Worm (Caenorhabditis elegans) whole organism, L1 larva: ENCODE measurements around the gene T25E4.2.
A peak's percentile ranks its signal among the peaks of the same experiment; 100 is the strongest.

ENCODE experiments used
- C04F5.9 ChIP-seq: sonication (generic microtip); optimal IDR thresholded peaks from 2 replicates; lab custom pipeline; 2016; ENCODE audit warnings: missing genetic modification characterization, missing compliant biosample characterization
- C16A3.4 ChIP-seq: fragments of 150-350 bp; optimal IDR thresholded peaks from 2 replicates; lab custom pipeline; 2014; ENCODE audit warnings: missing biosample characterization, missing genetic modification characterization
- C34B4.2 ChIP-seq: sonication (generic microtip); optimal IDR thresholded peaks from 2 replicates; lab custom pipeline; 2017; ENCODE audit warnings: mild to moderate bottlenecking, missing genetic modification characterization, missing compliant biosample characterization
- F16B12.6 ChIP-seq: fragments of 150-350 bp; optimal IDR thresholded peaks from 2 replicates; lab custom pipeline; 2014; ENCODE audit warnings: missing biosample characterization, missing genetic modification characterization
- alr-1 ChIP-seq: fragments of 200-800 bp; sonication (Bioruptor generic); optimal IDR thresholded peaks from 2 replicates; lab custom pipeline; 2018; ENCODE audit warnings: borderline replicate concordance, mild to moderate bottlenecking, missing genetic modification characterization, missing compliant biosample characterization
- ceh-63 ChIP-seq: fragments of 200-800 bp; sonication (Bioruptor generic); optimal IDR thresholded peaks from 2 replicates; lab custom pipeline; 2018; ENCODE audit warnings: mild to moderate bottlenecking, missing genetic modification characterization, missing compliant biosample characterization
- dpl-1 ChIP-seq, 3 experiments: fragments of 150-350 bp in 2 of 3; sonication (generic microtip) in 1 of 3; optimal IDR thresholded peaks; 2 replicates each; lab custom pipeline; 2014 to 2017; ENCODE audit warnings: missing biosample characterization in 3 of 3, missing genetic modification characterization in 3 of 3, missing genetic modification reagents in 3 of 3
- efl-1 ChIP-seq, 4 experiments: fragments of 150-350 bp; optimal IDR thresholded peaks in 3 of 4; peaks in 1 of 4; 1 replicate in 1 of 4; 2 replicates in 3 of 4; lab custom pipeline; 2014; ENCODE audit warnings: missing biosample characterization in 2 of 4, missing genetic modification characterization in 2 of 4, missing genetic modification reagents in 2 of 4
- efl-3 ChIP-seq: fragments of 200-800 bp; sonication (Bioruptor generic); optimal IDR thresholded peaks from 2 replicates; lab custom pipeline; 2018; ENCODE audit warnings: mild to moderate bottlenecking, missing genetic modification characterization, missing compliant biosample characterization
- egl-13 ChIP-seq: sonication (generic microtip); optimal IDR thresholded peaks from 2 replicates; lab custom pipeline; 2016; ENCODE audit warnings: missing genotype, missing genetic modification reagents, missing genetic modification characterization, missing compliant biosample characterization
- egl-27 ChIP-seq, 2 experiments: fragments of 150-350 bp in 1 of 2; sonication (generic microtip); optimal IDR thresholded peaks; 3 replicates each; lab custom pipeline; 2017 to 2018; ENCODE audit warnings: missing biosample characterization in 2 of 2, missing genetic modification characterization in 2 of 2, missing genetic modification reagents in 2 of 2
- elt-2 ChIP-seq: sonication (generic microtip); optimal IDR thresholded peaks from 2 replicates; lab custom pipeline; 2016; ENCODE audit warnings: missing genetic modification characterization, mild to moderate bottlenecking, inconsistent platforms, missing compliant biosample characterization, missing genetic modification reagents
- elt-3 ChIP-seq, 6 experiments: fragments of 150-350 bp in 1 of 6; sonication (generic microtip); optimal IDR thresholded peaks; 2 replicates each; lab custom pipeline; 2017 to 2018; ENCODE audit warnings: missing biosample characterization in 6 of 6, missing genetic modification characterization in 6 of 6, inconsistent platforms in 1 of 6
- fos-1 ChIP-seq: fragments of 150-350 bp; optimal IDR thresholded peaks from 2 replicates; lab custom pipeline; 2014; ENCODE audit warnings: missing biosample characterization, missing genetic modification characterization
- grh-1 ChIP-seq: fragments of 200-800 bp; sonication (Bioruptor generic); IDR thresholded peaks from 2 replicates; pipeline ENCODE4 v1.3.6; 2022; ENCODE audit warnings: missing genetic modification reagents, missing genetic modification characterization, missing compliant biosample characterization
- irx-1 ChIP-seq: sonication (generic microtip); optimal IDR thresholded peaks from 2 replicates; lab custom pipeline; 2016; ENCODE audit warnings: missing genetic modification characterization, missing compliant biosample characterization
- jun-1 ChIP-seq: fragments of 150-350 bp; optimal IDR thresholded peaks from 2 replicates; lab custom pipeline; 2014; ENCODE audit warnings: missing biosample characterization, missing genetic modification reagents, missing genetic modification characterization
- lin-13 ChIP-seq: fragments of 150-350 bp; optimal IDR thresholded peaks from 2 replicates; lab custom pipeline; 2014; ENCODE audit warnings: missing biosample characterization, missing genetic modification reagents, missing genetic modification characterization
- lin-14 ChIP-seq: fragments of 200-800 bp; sonication (Bioruptor generic); optimal IDR thresholded peaks from 2 replicates; lab custom pipeline; 2018; ENCODE audit warnings: mild to moderate bottlenecking, missing genetic modification characterization, moderate library complexity, missing compliant biosample characterization
- lin-35 ChIP-seq, 2 experiments: fragments of 150-350 bp; optimal IDR thresholded peaks; 2 replicates each; lab custom pipeline; 2014; ENCODE audit warnings: missing biosample characterization in 2 of 2, missing genetic modification characterization in 2 of 2, missing genetic modification reagents in 2 of 2
- nhr-12 ChIP-seq: sonication (generic microtip); optimal IDR thresholded peaks from 2 replicates; lab custom pipeline; 2017; ENCODE audit warnings: missing biosample characterization, missing genetic modification characterization
- nhr-19 ChIP-seq: fragments of 200-800 bp; sonication (Bioruptor generic); conservative IDR thresholded peaks from 2 replicates; pipeline ENCODE4 v1.3.6; 2022; ENCODE audit warnings: missing genetic modification characterization, missing compliant biosample characterization
- nhr-20 ChIP-seq: sonication (generic microtip); optimal IDR thresholded peaks from 2 replicates; lab custom pipeline; 2016; ENCODE audit warnings: mild to moderate bottlenecking, missing genetic modification characterization, missing compliant biosample characterization
- nhr-237 ChIP-seq: fragments of 150-350 bp; optimal IDR thresholded peaks from 2 replicates; lab custom pipeline; 2014; ENCODE audit warnings: missing biosample characterization, missing genetic modification characterization
- nhr-28 ChIP-seq: fragments of 150-350 bp; optimal IDR thresholded peaks from 2 replicates; lab custom pipeline; 2014; ENCODE audit warnings: missing biosample characterization, missing genetic modification characterization
- nhr-76 ChIP-seq: sonication (generic microtip); optimal IDR thresholded peaks from 2 replicates; lab custom pipeline; 2017; ENCODE audit warnings: missing biosample characterization, missing genetic modification characterization
- nhr-84 ChIP-seq: sonication (generic microtip); optimal IDR thresholded peaks from 2 replicates; lab custom pipeline; 2017; ENCODE audit warnings: missing biosample characterization, missing genetic modification characterization
- nhr-85 ChIP-seq: sonication (generic microtip); peaks from one replicate; lab custom pipeline; 2016; ENCODE audit warnings: missing genetic modification characterization, inconsistent platforms, missing compliant biosample characterization
- nhr-90 ChIP-seq: sonication (generic microtip); optimal IDR thresholded peaks from 2 replicates; lab custom pipeline; 2016; ENCODE audit warnings: mild to moderate bottlenecking, missing genetic modification characterization, missing compliant biosample characterization; ENCODE audit not compliant: poor library complexity
- pqm-1 ChIP-seq: sonication (generic microtip); optimal IDR thresholded peaks from 3 replicates; lab custom pipeline; 2017; ENCODE audit warnings: missing biosample characterization, missing genetic modification characterization
- skn-1 ChIP-seq: fragments of 150-350 bp; optimal IDR thresholded peaks from 2 replicates; lab custom pipeline; 2014; ENCODE audit warnings: missing biosample characterization, missing genetic modification characterization
- snu-23 ChIP-seq: sonication (generic microtip); optimal IDR thresholded peaks from 2 replicates; lab custom pipeline; 2016; ENCODE audit warnings: missing genetic modification characterization, missing compliant biosample characterization
- sptf-1 ChIP-seq: fragments of 150-350 bp; optimal IDR thresholded peaks from 2 replicates; lab custom pipeline; 2014; ENCODE audit warnings: missing biosample characterization, missing genetic modification characterization
- tbx-2 ChIP-seq: sonication (generic microtip); optimal IDR thresholded peaks from 2 replicates; lab custom pipeline; 2016; ENCODE audit warnings: missing genetic modification characterization, missing compliant biosample characterization
- tlp-1 ChIP-seq: fragments of 150-350 bp; optimal IDR thresholded peaks from 2 replicates; lab custom pipeline; 2014; ENCODE audit warnings: missing biosample characterization, missing genetic modification characterization
- unc-86 ChIP-seq: sonication (generic microtip); optimal IDR thresholded peaks from 2 replicates; lab custom pipeline; 2016; ENCODE audit warnings: missing genetic modification characterization, missing compliant biosample characterization
- unc-98 ChIP-seq: fragments of 200-800 bp; sonication (Bioruptor generic); IDR thresholded peaks from 2 replicates; pipeline ENCODE4 v1.3.6; 2022; ENCODE audit warnings: missing genetic modification characterization, missing compliant biosample characterization
- xbp-1 ChIP-seq: sonication (generic microtip); optimal IDR thresholded peaks from 2 replicates; lab custom pipeline; 2016; ENCODE audit warnings: missing genetic modification characterization, missing compliant biosample characterization
- zag-1 ChIP-seq: fragments of 150-350 bp; optimal IDR thresholded peaks from 2 replicates; lab custom pipeline; 2014; ENCODE audit warnings: missing biosample characterization, missing genetic modification characterization
- zip-4 ChIP-seq: fragments of 200-800 bp; sonication (Bioruptor generic); optimal IDR thresholded peaks from 2 replicates; lab custom pipeline; 2018; ENCODE audit warnings: mild to moderate bottlenecking, missing genetic modification characterization, moderate library complexity, missing compliant biosample characterization
- ztf-4 ChIP-seq: fragments of 150-350 bp; optimal IDR thresholded peaks from 2 replicates; lab custom pipeline; 2014; ENCODE audit warnings: missing biosample characterization, missing genetic modification characterization

The T25E4.2 gene

ce11 chrII:5589690-5590089 is 7.5 kb upstream of the T25E4.2 start, which contains the start of gene C17G10.13:
TSS of gene C17G10.13 (minus strand) at chrII:5589790.
- TF ChIP-seq nhr-76 (tag; lab: Kevin White, UChicago) (no peak), efl-3 (GFP tag; lab: Kevin White, UChicago) (no peak), grh-1 (GFP tag; lab: Robert Waterston, UW) (no peak)

ce11 chrII:5587794-5588193 is 5.6 kb upstream of the T25E4.2 start:
- TF ChIP-seq sptf-1 (tag; lab: Kevin White, UChicago), result no peak
- TF ChIP-seq efl-1 (optimal IDR thresholded peaks at IDR 0.05; lab: Kevin White, UChicago), result no peak
- no peak for TF ChIP-seq efl-1 (GFP tag; optimal IDR thresholded peaks at IDR 0.05 in 1 of 2; lab: Kevin White, UChicago)
- TF ChIP-seq nhr-20 (tag; lab: Kevin White, UChicago), result no peak
- TF ChIP-seq egl-13 (tag; lab: Kevin White, UChicago), result no peak
- no peak for TF ChIP-seq ceh-63 (GFP tag; lab: Kevin White, UChicago)
- no peak for TF ChIP-seq efl-3 (GFP tag; lab: Kevin White, UChicago)
- no peak for TF ChIP-seq dpl-1 (GFP tag; optimal IDR thresholded peaks at IDR 0.05; lab: Kevin White, UChicago)
- no peak for TF ChIP-seq nhr-19
- TF ChIP-seq nhr-90, result no peak
- TF ChIP-seq lin-13 (GFP tag; lab: Kevin White, UChicago), result no peak
- no peak for TF ChIP-seq unc-98 (GFP tag; lab: Robert Waterston, UW)

DNA sequence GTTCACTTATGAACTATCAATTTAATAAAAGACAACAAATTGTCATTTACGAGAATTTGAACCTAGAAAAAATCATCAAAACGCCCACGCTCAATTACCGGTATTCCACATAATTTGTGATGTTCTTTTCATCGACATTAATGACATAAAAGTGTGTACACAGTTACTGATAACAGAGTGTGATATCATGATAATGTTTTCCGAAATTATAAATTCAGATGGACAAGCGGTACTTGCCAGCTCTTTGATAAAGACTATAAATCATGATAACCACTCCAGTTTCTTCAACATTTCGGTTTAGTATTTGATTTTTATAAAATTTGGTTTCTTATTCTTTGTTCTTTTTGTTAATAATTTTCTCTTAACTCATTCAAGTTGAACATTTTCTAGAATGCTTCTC is 3.6 kb upstream of the T25E4.2 start, which contains the start of gene lys-8:
Gene lys-8, plus strand, starts transcription at position 391 of the 400 bp plus-strand sequence.
- no peak for TF ChIP-seq irx-1 (tag; lab: Kevin White, UChicago)
- no peak for TF ChIP-seq C34B4.2
- TF ChIP-seq nhr-20 (tag; lab: Kevin White, UChicago), result peak; percentile 28
- TF ChIP-seq nhr-90, result no peak
- no peak for TF ChIP-seq skn-1 (tag; lab: Kevin White, UChicago)
- TF ChIP-seq jun-1 (tag; lab: Kevin White, UChicago), result peak; percentile 13
- no peak for TF ChIP-seq nhr-28 (tag; lab: Kevin White, UChicago)
- no peak for TF ChIP-seq ceh-63 (GFP tag; lab: Kevin White, UChicago)
- TF ChIP-seq lin-35 (GFP tag; optimal IDR thresholded peaks at IDR 0.05; lab: Kevin White, UChicago), result peak in 1 of 2 experiments; percentile 25
- no peak for TF ChIP-seq C16A3.4
- TF ChIP-seq zag-1 (tag; lab: Kevin White, UChicago), result no peak
- no peak for TF ChIP-seq fos-1 (tag; lab: Kevin White, UChicago)
- no peak for TF ChIP-seq grh-1 (GFP tag; lab: Robert Waterston, UW)
- peak; percentile 99 for TF ChIP-seq elt-2 (tag; lab: Kevin White, UChicago)
- no peak for TF ChIP-seq nhr-12 (tag; lab: Kevin White, UChicago)
- TF ChIP-seq alr-1 (tag; lab: Kevin White, UChicago), result no peak
- TF ChIP-seq nhr-237 (tag; lab: Kevin White, UChicago), result no peak
- no peak for TF ChIP-seq snu-23
- TF ChIP-seq efl-1 (optimal IDR thresholded peaks at IDR 0.05; lab: Kevin White, UChicago), result no peak
- no peak for TF ChIP-seq efl-1 (GFP tag; optimal IDR thresholded peaks at IDR 0.05 in 1 of 2; lab: Kevin White, UChicago)
- TF ChIP-seq lin-14 (GFP tag; lab: Kevin White, UChicago), result peak; percentile 35
- peak; percentile 89 for TF ChIP-seq tlp-1 (tag; lab: Kevin White, UChicago)
- TF ChIP-seq pqm-1 (tag; lab: Kevin White, UChicago), result peak; percentile 92
- no peak for TF ChIP-seq ztf-4
- TF ChIP-seq elt-3 (tag; optimal IDR thresholded peaks at IDR 0.05; lab: Kevin White, UChicago), result no peak
- no peak for TF ChIP-seq nhr-85 (tag; lab: Kevin White, UChicago)

DNA sequence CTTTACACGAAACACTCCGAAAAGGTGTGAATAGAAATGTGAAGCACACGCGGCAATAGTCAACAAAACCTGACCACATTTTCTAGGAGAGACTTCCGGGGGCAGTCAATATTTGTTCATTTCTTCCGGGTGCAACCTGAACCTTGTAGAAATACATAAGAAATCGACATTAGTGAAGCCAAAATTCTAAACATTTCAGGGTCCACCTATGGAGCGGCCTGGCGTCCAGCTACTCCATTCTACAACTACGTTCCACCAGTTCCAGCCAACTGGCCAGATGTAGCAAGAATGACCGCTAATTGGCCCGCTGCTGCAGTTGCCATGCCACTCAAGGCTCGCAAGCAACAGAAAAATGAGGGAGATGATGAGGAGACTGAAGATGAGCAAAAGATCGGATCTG is 3.0 kb downstream of the T25E4.2 start:
- no peak for TF ChIP-seq nhr-28 (tag; lab: Kevin White, UChicago)
- TF ChIP-seq, all 84 proteins: peak for 0

DNA sequence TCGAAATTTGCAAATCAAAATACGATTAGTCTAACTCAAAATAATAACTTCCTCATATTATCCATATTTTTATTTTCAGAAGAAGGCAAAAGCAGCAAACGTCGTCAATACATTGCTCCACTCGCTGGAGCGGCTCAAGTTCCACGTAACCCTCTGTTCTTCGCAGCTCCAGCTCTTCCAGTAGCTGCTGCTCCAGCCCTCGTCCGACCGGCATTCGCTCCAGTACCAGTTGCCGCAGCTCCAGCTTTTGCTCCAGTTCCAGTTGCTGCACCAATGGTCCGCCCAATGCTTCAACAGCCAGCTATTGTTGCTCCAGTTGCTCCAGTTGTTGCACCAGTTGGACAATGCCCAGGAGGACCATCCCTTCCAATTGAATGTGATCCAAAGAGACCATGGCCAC is 3.5 kb downstream of the T25E4.2 start:
- no peak for TF ChIP-seq lin-13 (GFP tag; lab: Kevin White, UChicago)
- TF ChIP-seq tbx-2 (tag; lab: Kevin White, UChicago), result no peak
- TF ChIP-seq nhr-28 (tag; lab: Kevin White, UChicago), result no peak
- TF ChIP-seq unc-86 (tag; lab: Kevin White, UChicago), result no peak
- TF ChIP-seq F16B12.6, result no peak
- TF ChIP-seq C04F5.9 (tag; lab: Kevin White, UChicago), result no peak
- TF ChIP-seq nhr-84 (tag; lab: Kevin White, UChicago), result no peak
- TF ChIP-seq zip-4 (GFP tag; lab: Kevin White, UChicago), result no peak
- TF ChIP-seq egl-27 (tag; optimal IDR thresholded peaks at IDR 0.05; lab: Kevin White, UChicago), result no peak
- no peak for TF ChIP-seq nhr-90
- no peak for TF ChIP-seq lin-35 (GFP tag; optimal IDR thresholded peaks at IDR 0.05; lab: Kevin White, UChicago)
- TF ChIP-seq xbp-1, result no peak
- TF ChIP-seq elt-2 (tag; lab: Kevin White, UChicago), result no peak
